Worm (Caenorhabditis elegans): ENCODE results near the gene acbp-6.

acbp-6 gene

ce11 chrII:11974048-11974995, 790 bp upstream of the acbp-6 start (continued):
- TF ChIP-seq ama-1 (optimal IDR thresholded peaks at IDR 0.05): no peak
- TF ChIP-seq ama-1 (GFP tag; optimal IDR thresholded peaks at IDR 0.05): no peak
- TF ChIP-seq ceh-40 (GFP tag; IDR thresholded peaks at IDR 0.05): no peak

DNA sequence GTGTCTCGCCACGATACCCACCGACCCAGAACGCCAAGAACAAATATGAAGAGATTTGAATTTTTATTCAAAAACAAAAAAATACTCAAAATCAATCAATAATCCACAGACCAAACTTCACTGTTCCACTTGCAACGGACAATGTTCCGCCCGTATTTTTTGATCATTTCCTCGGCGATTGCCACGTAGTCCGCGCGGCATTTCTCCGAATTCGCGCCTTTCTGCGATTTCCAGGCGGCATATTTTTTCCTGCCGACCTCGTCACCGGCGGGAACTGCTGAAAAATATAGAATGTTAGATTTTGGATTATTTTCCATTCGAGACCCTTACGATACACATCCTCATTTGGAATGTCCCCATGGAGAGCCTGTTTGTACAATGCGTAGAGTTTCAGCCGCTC, 1.3 kb downstream of the acbp-6 start:
- TF ChIP-seq attf-5 (GFP tag; optimal IDR thresholded peaks at IDR 0.05) (no peak), Y67H2A.10 (GFP tag; conservative IDR thresholded peaks at IDR 0.05) (no peak), egrh-3 (GFP tag; IDR thresholded peaks at IDR 0.05) (no peak), zim-3 (tag; optimal IDR thresholded peaks at IDR 0.05) (peak; percentile 7), hmg-1.2 (GFP tag; IDR thresholded peaks at IDR 0.05) (no peak), bed-2 (GFP tag; IDR thresholded peaks at IDR 0.05) (no peak), lsl-1 (GFP tag; optimal IDR thresholded peaks at IDR 0.05) (peak; percentile 50), mxl-1 (tag; optimal IDR thresholded peaks at IDR 0.05) (no peak), egl-44 (GFP tag; IDR thresholded peaks at IDR 0.05) (no peak), snpc-1.3 (tag; optimal IDR thresholded peaks at IDR 0.05; ENCODE audit: insufficient read depth) (no peak), madf-8 (GFP tag; conservative IDR thresholded peaks at IDR 0.05) (peak; percentile 60), ztf-22 (GFP tag; optimal IDR thresholded peaks at IDR 0.05) (no peak), T26A5.8 (tag; optimal IDR thresholded peaks at IDR 0.05) (peak; percentile 18), sptf-2 (GFP tag; optimal IDR thresholded peaks at IDR 0.05) (no peak), sea-2 (GFP tag; IDR thresholded peaks at IDR 0.05) (no peak), K12H6.12 (tag; optimal IDR thresholded peaks at IDR 0.05) (no peak), ccch-3 (GFP tag; optimal IDR thresholded peaks at IDR 0.05) (no peak), ZK185.1 (tag; optimal IDR thresholded peaks at IDR 0.05; ENCODE audit: poor library complexity, severe bottlenecking) (no peak), ztf-25 (GFP tag; IDR thresholded peaks at IDR 0.05) (0 out of 2 replicates have a peak, but pooled peaks have one; percentile 55), hrde-1 (tag; optimal IDR thresholded peaks at IDR 0.05; ENCODE audit: borderline replicate concordance) (peak; percentile 81), madf-3 (GFP tag; IDR thresholded peaks at IDR 0.05) (0 out of 2 replicates have a peak, but pooled peaks have one; percentile 8), mes-4 (tag; optimal IDR thresholded peaks at IDR 0.05) (no peak), Y53G8AR.9 (GFP tag; conservative IDR thresholded peaks at IDR 0.05) (0 out of 2 replicates have a peak, but pooled peaks have one; percentile 40), dox-1 (GFP tag; IDR thresholded peaks at IDR 0.05) (peak; percentile 43; the same call in 1 of the 2 replicates), die-1 (tag; optimal IDR thresholded peaks at IDR 0.05) (peak; percentile 41), B0336.3 (GFP tag; IDR thresholded peaks at IDR 0.05) (peak; percentile 63), let-607 (tag; optimal IDR thresholded peaks at IDR 0.05) (no peak), tlf-1 (GFP tag; optimal IDR thresholded peaks at IDR 0.05) (peak; percentile 51), rpc-1 (optimal IDR thresholded peaks at IDR 0.05) (no peak), rpc-1 (tag; optimal IDR thresholded peaks at IDR 0.05) (no peak), Y53F4B.3 (GFP tag; IDR thresholded peaks at IDR 0.05) (no peak), cebp-1 (GFP tag; IDR thresholded peaks at IDR 0.05) (no peak), cebp-1 (tag; optimal IDR thresholded peaks at IDR 0.05) (peak; percentile 16), lir-1 (GFP tag; conservative IDR thresholded peaks at IDR 0.05) (no peak), F37B4.10 (GFP tag; IDR thresholded peaks at IDR 0.05) (no peak), aptf-3 (GFP tag; IDR thresholded peaks at IDR 0.05) (no peak), lin-35 (GFP tag; optimal IDR thresholded peaks at IDR 0.05) (peak in 1 of 3 experiments; percentile 32), ztf-3 (GFP tag; optimal IDR thresholded peaks at IDR 0.05) (no peak), F52B5.7 (tag; optimal IDR thresholded peaks at IDR 0.05) (no peak), efl-1 (GFP tag; optimal IDR thresholded peaks at IDR 0.05) (peak; percentile 68), tbx-9 (tag; optimal IDR thresholded peaks at IDR 0.05; ENCODE audit: borderline replicate concordance) (no peak), unc-62 (GFP tag; optimal IDR thresholded peaks at IDR 0.05) (no peak), nhr-120 (GFP tag; IDR thresholded peaks at IDR 0.05) (no peak)
